Worm (Caenorhabditis elegans) whole organism, mixed stage, embryonic: Measurements from ENCODE around the gene C54F6.6.

Experiments used
- ceh-39 ChIP-seq: fragments of 150-350 bp; optimal IDR thresholded peaks from 2 replicates; lab custom pipeline; 2014; ENCODE audit warnings: missing biosample characterization, missing genetic modification characterization
- ceh-43 ChIP-seq: fragments of 200-800 bp; sonication (Bioruptor generic); optimal IDR thresholded peaks from 2 replicates; lab custom pipeline; 2018; ENCODE audit warnings: mild to moderate bottlenecking, missing genetic modification characterization, moderate library complexity, missing compliant biosample characterization
- ceh-83 ChIP-seq: fragments of 200-800 bp; sonication (Bioruptor generic); optimal IDR thresholded peaks from 2 replicates; lab custom pipeline; 2018; ENCODE audit warnings: mild to moderate bottlenecking, missing genetic modification characterization, missing compliant biosample characterization
- ces-1 ChIP-seq: fragments of 150-350 bp; optimal IDR thresholded peaks from 2 replicates; lab custom pipeline; 2014; ENCODE audit warnings: missing biosample characterization, missing genetic modification reagents, missing genetic modification characterization
- cnd-1 ChIP-seq: fragments of 200-800 bp; sonication (Bioruptor generic); optimal IDR thresholded peaks from 2 replicates; lab custom pipeline; 2018; ENCODE audit warnings: mild to moderate bottlenecking, missing genetic modification characterization, missing compliant biosample characterization
- drap-1 ChIP-seq: fragments of 200-800 bp; sonication (Bioruptor generic); optimal IDR thresholded peaks from 3 replicates; lab custom pipeline; 2018; ENCODE audit warnings: mild to moderate bottlenecking, missing genetic modification characterization, missing compliant biosample characterization
- elt-1 ChIP-seq: sonication (generic microtip); optimal IDR thresholded peaks from 2 replicates; lab custom pipeline; 2017; ENCODE audit warnings: missing genetic modification characterization, mild to moderate bottlenecking, missing compliant biosample characterization, antibody characterized with exemption, moderate library complexity, borderline replicate concordance; ENCODE audit not compliant: insufficient read depth
- elt-3 ChIP-seq: fragments of 150-350 bp; optimal IDR thresholded peaks from 2 replicates; lab custom pipeline; 2014; ENCODE audit warnings: missing biosample characterization, missing genetic modification characterization
- ham-2 ChIP-seq: fragments of 200-800 bp; sonication (Bioruptor generic); optimal IDR thresholded peaks from 2 replicates; lab custom pipeline; 2018; ENCODE audit warnings: mild to moderate bottlenecking, missing genetic modification characterization, missing compliant biosample characterization
- hlh-1 ChIP-seq: fragments of 150-350 bp; optimal IDR thresholded peaks from 2 replicates; lab custom pipeline; 2014; ENCODE audit warnings: missing biosample characterization, missing genetic modification reagents, missing genetic modification characterization
- lin-13 ChIP-seq: fragments of 150-350 bp; optimal IDR thresholded peaks from 2 replicates; lab custom pipeline; 2014; ENCODE audit warnings: missing biosample characterization, missing genetic modification characterization
- lin-32 ChIP-seq: fragments of 200-800 bp; sonication (Bioruptor generic); optimal IDR thresholded peaks from 2 replicates; lab custom pipeline; 2018; ENCODE audit warnings: mild to moderate bottlenecking, missing genetic modification characterization, missing compliant biosample characterization
- lsy-2 ChIP-seq: fragments of 150-350 bp; optimal IDR thresholded peaks from 2 replicates; lab custom pipeline; 2014; ENCODE audit warnings: missing biosample characterization, missing genetic modification characterization
- mep-1 ChIP-seq: fragments of 150-350 bp; optimal IDR thresholded peaks from 2 replicates; lab custom pipeline; 2017; ENCODE audit warnings: missing biosample characterization, missing genetic modification reagents, missing genetic modification characterization, inconsistent platforms
- mls-2 ChIP-seq: sonication (generic microtip); optimal IDR thresholded peaks from 2 replicates; lab custom pipeline; 2016; ENCODE audit warnings: mild to moderate bottlenecking, missing genetic modification characterization, moderate library complexity, missing compliant biosample characterization
- nhr-12 ChIP-seq: fragments of 150-350 bp; optimal IDR thresholded peaks from 2 replicates; lab custom pipeline; 2014; ENCODE audit warnings: missing biosample characterization, missing genetic modification characterization
- nhr-2 ChIP-seq: fragments of 150-350 bp; optimal IDR thresholded peaks from 2 replicates; lab custom pipeline; 2014; ENCODE audit warnings: missing biosample characterization, missing genetic modification characterization
- nhr-237 ChIP-seq: fragments of 150-350 bp; optimal IDR thresholded peaks from 2 replicates; lab custom pipeline; 2014; ENCODE audit warnings: missing biosample characterization, missing genetic modification characterization
- nhr-28 ChIP-seq: fragments of 150-350 bp; optimal IDR thresholded peaks from 2 replicates; lab custom pipeline; 2014; ENCODE audit warnings: missing biosample characterization, missing genetic modification characterization
- nhr-76 ChIP-seq: sonication (generic microtip); optimal IDR thresholded peaks from 2 replicates; lab custom pipeline; 2017; ENCODE audit warnings: missing biosample characterization, missing genetic modification characterization
- pha-4 ChIP-seq: fragments of 150-350 bp; optimal IDR thresholded peaks from 2 replicates; lab custom pipeline; 2018; ENCODE audit warnings: missing biosample characterization, missing genetic modification reagents, missing genetic modification characterization
- sem-2 ChIP-seq: fragments of 200-800 bp; sonication (Bioruptor generic); optimal IDR thresholded peaks from 2 replicates; lab custom pipeline; 2018; ENCODE audit warnings: mild to moderate bottlenecking, missing genetic modification characterization, missing compliant biosample characterization
- snpc-4 ChIP-seq: fragments of 150-350 bp; optimal IDR thresholded peaks from 2 replicates; lab custom pipeline; 2014; ENCODE audit warnings: missing biosample characterization, missing genetic modification characterization
- sptf-1 ChIP-seq: sonication (generic microtip); optimal IDR thresholded peaks from 2 replicates; lab custom pipeline; 2017; ENCODE audit warnings: mild to moderate bottlenecking, missing genetic modification characterization, moderate library complexity, missing compliant biosample characterization
- tbx-8 ChIP-seq: fragments of 200-800 bp; sonication (Bioruptor generic); optimal IDR thresholded peaks from 2 replicates; lab custom pipeline; 2018; ENCODE audit warnings: mild to moderate bottlenecking, missing genetic modification characterization, moderate library complexity, missing compliant biosample characterization
- unc-120 ChIP-seq: sonication (generic microtip); optimal IDR thresholded peaks from 2 replicates; lab custom pipeline; 2017; ENCODE audit warnings: missing genetic modification characterization, missing compliant biosample characterization; ENCODE audit not compliant: poor library complexity, severe bottlenecking
- unc-39 ChIP-seq: fragments of 150-350 bp; optimal IDR thresholded peaks from 2 replicates; lab custom pipeline; 2014; ENCODE audit warnings: missing biosample characterization, missing genetic modification characterization
- unc-62 ChIP-seq: fragments of 150-350 bp; optimal IDR thresholded peaks from 2 replicates; lab custom pipeline; 2014; ENCODE audit warnings: missing biosample characterization, missing genetic modification reagents, missing genetic modification characterization
- zip-8 ChIP-seq: fragments of 150-350 bp; optimal IDR thresholded peaks from 2 replicates; lab custom pipeline; 2014; ENCODE audit warnings: missing biosample characterization, missing genetic modification characterization

Gene C54F6.6

DNA sequence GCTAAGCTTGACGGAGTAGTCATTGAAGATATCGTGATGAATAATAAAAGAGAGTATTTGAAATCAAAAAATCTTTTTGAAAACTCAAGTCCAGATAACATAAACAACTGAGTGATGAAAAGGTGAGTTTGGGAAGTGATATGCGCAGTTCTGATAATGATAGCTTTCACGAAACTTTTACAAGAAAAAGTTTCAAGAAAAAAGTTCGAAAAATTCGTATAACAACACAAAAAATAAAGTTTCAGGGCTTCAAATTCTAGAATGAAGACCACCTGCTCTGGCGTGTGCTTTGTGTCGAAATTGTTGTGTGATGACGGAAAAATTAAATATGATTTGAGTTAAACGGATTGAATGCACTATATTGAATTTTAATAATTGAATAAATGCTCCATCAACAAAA, 3.4 kb upstream of the C54F6.6 start, which contains the start of gene srb-19:
Gene srb-19, minus strand, starts transcription at position 101 of the 400 bp plus-strand sequence.
- TF ChIP-seq zip-8 (no peak), ces-1 (peak; percentile 31)

DNA sequence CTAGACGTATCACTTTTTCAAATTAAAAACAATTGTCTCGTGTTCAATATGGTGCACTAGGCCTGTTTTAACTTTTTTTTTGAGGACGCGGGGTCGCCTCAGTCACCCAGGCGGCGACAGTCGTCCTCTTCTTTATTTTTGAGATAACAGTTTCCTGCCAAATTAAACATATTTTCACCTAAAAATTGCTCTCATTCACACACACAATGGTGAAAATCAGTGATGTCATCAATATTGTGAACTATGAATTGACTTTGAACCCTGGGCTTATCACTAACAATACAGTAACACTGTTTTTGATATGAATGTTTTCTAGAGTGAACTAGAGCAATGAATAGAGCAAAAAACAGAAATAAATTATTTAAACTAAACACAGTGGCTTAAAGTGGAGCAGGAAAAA, 2.2 kb upstream of the C54F6.6 start:
- no peak for TF ChIP-seq pha-4 (tag; lab: Kevin White, UChicago)

DNA sequence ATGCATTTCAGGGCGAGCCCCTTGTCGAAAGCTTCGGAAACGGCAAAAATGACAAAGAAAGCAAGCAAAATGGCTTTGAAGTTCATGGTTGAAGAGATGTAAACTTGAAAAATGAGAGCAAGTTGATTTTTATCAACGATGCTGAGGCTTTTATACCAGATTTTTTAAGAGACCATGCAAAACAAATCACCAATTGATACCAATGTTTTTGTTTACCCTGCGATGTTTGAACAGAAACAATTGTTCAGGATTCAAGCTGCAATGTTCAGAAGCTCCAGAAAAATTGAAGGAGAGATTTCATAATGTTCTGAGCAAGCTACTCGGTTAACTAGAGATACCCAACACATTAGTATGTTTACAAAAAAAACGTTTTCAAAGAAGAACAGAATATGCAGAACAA, 1.2 kb upstream of the C54F6.6 start, which contains the start of gene C54F6.15:
Gene C54F6.15, minus strand, starts transcription at position 101 of the 400 bp plus-strand sequence.
- no peak for TF ChIP-seq mls-2 (tag; lab: Kevin White, UChicago)
- no peak for TF ChIP-seq unc-39 (tag; lab: Kevin White, UChicago)
- no peak for TF ChIP-seq lin-13
- TF ChIP-seq sptf-1, result no peak
- no peak for TF ChIP-seq cnd-1 (tag; lab: Kevin White, UChicago)
- no peak for TF ChIP-seq ceh-39
- TF ChIP-seq drap-1, result no peak
- no peak for TF ChIP-seq ham-2
- no peak for TF ChIP-seq elt-1 (tag; lab: Kevin White, UChicago)

- TF ChIP-seq unc-62 (no peak), snpc-4 (tag; lab: Kevin White, UChicago) (no peak), unc-39 (tag; lab: Kevin White, UChicago) (no peak), nhr-76 (tag; lab: Kevin White, UChicago) (no peak), unc-120 (tag; lab: Kevin White, UChicago) (no peak), sptf-1 (no peak), pha-4 (tag; lab: Kevin White, UChicago) (no peak), tbx-8 (GFP tag; lab: Kevin White, UChicago) (no peak), zip-8 (no peak), hlh-1 (tag; lab: Kevin White, UChicago) (no peak), cnd-1 (tag; lab: Kevin White, UChicago) (no peak), nhr-237 (tag; lab: Kevin White, UChicago) (no peak), sem-2 (GFP tag; lab: Kevin White, UChicago) (no peak), lsy-2 (tag; lab: Kevin White, UChicago) (no peak), mls-2 (tag; lab: Kevin White, UChicago) (no peak), elt-1 (tag; lab: Kevin White, UChicago) (no peak)
Observed at ce11 chrV:7524447-7524846, 955 bp downstream of the C54F6.6 start, which contains the start of gene C54F6.20. C54F6.20 (plus strand) TSS chrV:7524747.

ce11 chrV:7525695-7526094, 2.2 kb downstream of the C54F6.6 start, which contains the start of gene C54F6.18:
C54F6.18 (plus strand) TSS chrV:7525995.
- TF ChIP-seq cnd-1 (tag; lab: Kevin White, UChicago) (no peak), nhr-237 (tag; lab: Kevin White, UChicago) (no peak), nhr-12 (tag; lab: Kevin White, UChicago) (no peak)

DNA sequence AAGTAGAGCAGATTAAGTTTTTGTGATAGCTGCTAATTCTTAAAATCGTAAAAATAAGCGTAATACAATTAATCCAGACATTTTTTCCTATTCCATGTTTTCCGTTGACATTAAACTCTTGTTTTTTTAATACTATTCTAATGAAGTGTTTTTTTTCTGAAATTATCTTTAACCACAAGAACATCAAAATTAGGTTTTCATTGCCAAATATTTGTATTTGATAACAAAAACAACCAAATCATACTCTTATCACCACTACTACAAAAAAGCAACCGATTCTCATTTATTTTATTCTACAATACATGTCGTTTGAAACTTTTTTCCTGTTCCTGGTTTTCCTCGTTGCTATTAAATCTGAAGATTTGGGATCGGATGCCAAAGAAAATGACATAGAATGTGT, 3.7 kb downstream of the C54F6.6 start, which contains the start of gene C54F6.17:
Gene C54F6.17, plus strand, starts transcription at position 301 of the 400 bp plus-strand sequence.
- no peak for TF ChIP-seq zip-8
- TF ChIP-seq tbx-8 (GFP tag; lab: Kevin White, UChicago), result no peak

DNA sequence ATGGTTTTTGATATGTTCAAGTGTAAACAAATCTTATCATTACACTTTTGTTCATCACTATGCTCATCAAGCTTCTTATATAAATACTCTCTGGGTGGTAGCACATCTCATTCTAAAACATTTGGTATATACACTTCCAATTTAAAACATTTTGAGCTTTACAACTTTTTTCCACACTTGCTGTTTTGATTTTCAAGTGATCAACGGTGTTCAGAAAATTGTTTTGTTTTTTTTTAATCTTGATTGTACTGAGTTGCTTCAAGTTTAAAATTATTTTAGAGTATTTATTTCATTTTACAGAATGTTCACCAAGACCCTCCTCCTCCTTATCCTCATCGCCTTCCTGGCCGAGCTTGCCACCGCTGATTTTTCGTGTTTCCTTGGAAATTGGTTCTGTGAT, 5.3 kb downstream of the C54F6.6 start, which contains the start of gene C54F6.5:
Gene C54F6.5, plus strand, starts transcription at position 301 of the 400 bp plus-strand sequence.
- TF ChIP-seq pha-4 (tag; lab: Kevin White, UChicago), result no peak
- no peak for TF ChIP-seq mep-1 (tag; lab: Kevin White, UChicago)
- TF ChIP-seq elt-3 (tag; lab: Kevin White, UChicago), result no peak
- TF ChIP-seq nhr-12 (tag; lab: Kevin White, UChicago), result no peak
- no peak for TF ChIP-seq ceh-43
- no peak for TF ChIP-seq drap-1
- no peak for TF ChIP-seq nhr-28 (tag; lab: Kevin White, UChicago)
- no peak for TF ChIP-seq hlh-1 (tag; lab: Kevin White, UChicago)
- no peak for TF ChIP-seq lin-13
- no peak for TF ChIP-seq elt-1 (tag; lab: Kevin White, UChicago)
- TF ChIP-seq snpc-4 (tag; lab: Kevin White, UChicago), result no peak
- no peak for TF ChIP-seq ceh-83 (GFP tag; lab: Kevin White, UChicago)
- TF ChIP-seq nhr-2, result no peak
- TF ChIP-seq sem-2 (GFP tag; lab: Kevin White, UChicago), result no peak
- TF ChIP-seq ces-1, result no peak
- no peak for TF ChIP-seq ceh-39
- TF ChIP-seq zip-8, result no peak
- TF ChIP-seq lin-32 (GFP tag; lab: Kevin White, UChicago), result no peak
- no peak for TF ChIP-seq nhr-76 (tag; lab: Kevin White, UChicago)
- TF ChIP-seq sptf-1, result no peak
- TF ChIP-seq, all 35 proteins: peak for 0
